Fruit fly (Drosophila melanogaster) whole organism, embryonic: ENCODE data around the gene Sec5.
A peak's percentile ranks its signal among the peaks of the same experiment; 100 is the strongest.

Experiments used
- BtbVII ChIP-seq: fragments of 200-800 bp; sonication (Bioruptor generic); optimal IDR thresholded peaks from 3 replicates; lab custom pipeline; 2017; ENCODE audit warnings: missing biosample characterization, mild to moderate bottlenecking, missing genetic modification characterization
- CG1024 ChIP-seq: fragments of 200-800 bp; sonication (Bioruptor generic); IDR thresholded peaks from 2 replicates; pipeline ENCODE4 v1.3.6; 2022; ENCODE audit warnings: missing biosample characterization, missing genetic modification characterization
- CG12659 ChIP-seq: fragments of 200-800 bp; sonication (Bioruptor generic); optimal IDR thresholded peaks from 3 replicates; lab custom pipeline; 2017; ENCODE audit warnings: mild to moderate bottlenecking, missing biosample characterization, missing genetic modification reagents, missing genetic modification characterization
- CG13775 ChIP-seq: fragments of 200-800 bp; sonication (Bioruptor generic); optimal IDR thresholded peaks from 3 replicates; lab custom pipeline; 2017; ENCODE audit warnings: missing biosample characterization, mild to moderate bottlenecking, missing genetic modification characterization
- CG14014 ChIP-seq: fragments of 200-800 bp; sonication (Bioruptor generic); IDR thresholded peaks from 2 replicates; pipeline ENCODE4 v1.3.6; 2022; ENCODE audit warnings: missing biosample characterization, missing genetic modification characterization
- CG14667 ChIP-seq: fragments of 200-800 bp; sonication (Bioruptor generic); IDR thresholded peaks from 2 replicates; pipeline ENCODE4 v1.3.6; 2022; ENCODE audit warnings: missing biosample characterization, missing genetic modification characterization
- CG15479 ChIP-seq: fragments of 200-800 bp; sonication (Bioruptor generic); optimal IDR thresholded peaks from 3 replicates; lab custom pipeline; 2019; ENCODE audit warnings: missing biosample characterization, mild to moderate bottlenecking, missing genetic modification characterization, moderate library complexity
- CG15514 ChIP-seq: fragments of 200-800 bp; sonication (Bioruptor generic); optimal IDR thresholded peaks from 3 replicates; lab custom pipeline; 2017; ENCODE audit warnings: missing biosample characterization, missing genetic modification characterization, mild to moderate bottlenecking, moderate library complexity, missing genetic modification reagents
- CG1647 ChIP-seq: fragments of 200-800 bp; sonication (Bioruptor generic); optimal IDR thresholded peaks from 3 replicates; lab custom pipeline; 2016; ENCODE audit warnings: missing biosample characterization, missing genetic modification characterization
- CG17612 ChIP-seq: fragments of 200-800 bp; sonication (Bioruptor generic); IDR thresholded peaks from 2 replicates; pipeline ENCODE4 v1.3.6; 2022; ENCODE audit warnings: missing biosample characterization, missing genetic modification characterization
- CG1792 ChIP-seq: fragments of 200-800 bp; sonication (Bioruptor generic); optimal IDR thresholded peaks from 2 replicates; lab custom pipeline; 2016; ENCODE audit warnings: missing biosample characterization, missing genetic modification characterization
- CG1832 ChIP-seq: fragments of 200-800 bp; sonication (Bioruptor generic); optimal IDR thresholded peaks from 2 replicates; lab custom pipeline; 2017; ENCODE audit warnings: missing biosample characterization, mild to moderate bottlenecking, missing genetic modification characterization, inconsistent platforms
- CG2129 ChIP-seq: fragments of 200-800 bp; sonication (Bioruptor generic); IDR thresholded peaks from 2 replicates; pipeline ENCODE4 v1.3.6; 2022; ENCODE audit warnings: missing biosample characterization, missing genetic modification characterization; ENCODE audit not compliant: partially characterized antibody
- CG33557 ChIP-seq: fragments of 200-800 bp; sonication (Bioruptor generic); optimal IDR thresholded peaks from 2 replicates; lab custom pipeline; 2019; ENCODE audit warnings: missing biosample characterization, mild to moderate bottlenecking, missing genetic modification characterization, moderate library complexity
- CG3726 ChIP-seq: fragments of 200-800 bp; sonication (Bioruptor generic); IDR thresholded peaks from 3 replicates; pipeline ENCODE4, ENCODE4 v1.3.6; 2022; ENCODE audit warnings: missing biosample characterization, missing genetic modification characterization
- CG4707 ChIP-seq: fragments of 200-800 bp; sonication (Bioruptor generic); optimal IDR thresholded peaks from 2 replicates; lab custom pipeline; 2018; ENCODE audit warnings: missing biosample characterization, mild to moderate bottlenecking, missing genetic modification characterization, moderate library complexity
- CG6683 ChIP-seq: fragments of 200-800 bp; sonication (Bioruptor generic); optimal IDR thresholded peaks from 2 replicates; lab custom pipeline; 2017; ENCODE audit warnings: missing biosample characterization, mild to moderate bottlenecking, missing genetic modification characterization, missing genetic modification reagents
- CG7928 ChIP-seq: fragments of 200-800 bp; sonication (Bioruptor generic); optimal IDR thresholded peaks from 2 replicates; lab custom pipeline; 2017; ENCODE audit warnings: missing biosample characterization, mild to moderate bottlenecking, missing genetic modification characterization
- CG8478 ChIP-seq: fragments of >200 bp; optimal IDR thresholded peaks from 2 replicates; lab custom pipeline; 2018
- CG9215 ChIP-seq: fragments of 200-800 bp; sonication (Bioruptor generic); IDR thresholded peaks from 2 replicates; pipeline ENCODE4 v1.3.6; 2022; ENCODE audit warnings: missing biosample characterization, missing genetic modification characterization
- CG9609 ChIP-seq: fragments of 200-800 bp; sonication (Bioruptor generic); optimal IDR thresholded peaks from 3 replicates; lab custom pipeline; 2016; ENCODE audit warnings: missing biosample characterization, missing genetic modification characterization
- Chrac-16 ChIP-seq: fragments of 200-800 bp; sonication (Bioruptor generic); optimal IDR thresholded peaks from 3 replicates; lab custom pipeline; 2016; ENCODE audit warnings: missing biosample characterization, missing genetic modification characterization
- CrebB ChIP-seq: fragments of 200-800 bp; sonication (Bioruptor generic); optimal IDR thresholded peaks from 3 replicates; lab custom pipeline; 2018; ENCODE audit warnings: missing biosample characterization, mild to moderate bottlenecking, missing genetic modification characterization
- Eip74EF ChIP-seq, 2 experiments: fragments of 200-800 bp in 1 of 2; fragments of >200 bp in 1 of 2; sonication (Bioruptor generic) in 1 of 2; optimal IDR thresholded peaks; 2 replicates each; lab custom pipeline; 2017 to 2019; ENCODE audit warnings: missing biosample characterization in 2 of 2, missing genetic modification characterization in 2 of 2, mild to moderate bottlenecking in 1 of 2, moderate library complexity in 1 of 2
- Gug ChIP-seq: fragments of 200-800 bp; sonication (Bioruptor generic); IDR thresholded peaks from 4 replicates; pipeline ENCODE4 v1.3.6; 2022; ENCODE audit warnings: missing biosample characterization, missing genetic modification characterization
- HLHmδ ChIP-seq: fragments of 200-800 bp; sonication (Bioruptor generic); optimal IDR thresholded peaks from 2 replicates; lab custom pipeline; 2018; ENCODE audit warnings: missing biosample characterization, mild to moderate bottlenecking, missing genetic modification characterization, moderate library complexity
- Hand ChIP-seq: fragments of 200-800 bp; sonication (Bioruptor generic); optimal IDR thresholded peaks from 2 replicates; lab custom pipeline; 2017; ENCODE audit warnings: mild to moderate bottlenecking, missing biosample characterization, missing genetic modification reagents, missing genetic modification characterization
- Hmx ChIP-seq: fragments of 200-800 bp; sonication (Bioruptor generic); optimal IDR thresholded peaks from 2 replicates; lab custom pipeline; 2016; ENCODE audit warnings: missing biosample characterization, missing genetic modification characterization
- Med ChIP-seq: fragments of 200-800 bp; sonication (Bioruptor generic); peaks from one replicate; lab custom pipeline; 2016; ENCODE audit warnings: missing biosample characterization, missing genetic modification characterization, mild to moderate bottlenecking, inconsistent platforms, moderate library complexity
- Nf-YC ChIP-seq: fragments of 200-800 bp; optimal IDR thresholded peaks from 3 replicates; lab custom pipeline; 2019; ENCODE audit warnings: missing biosample characterization, mild to moderate bottlenecking, missing genetic modification characterization, moderate library complexity
- Poxn ChIP-seq: fragments of 200-800 bp; sonication (Bioruptor generic); IDR thresholded peaks from 2 replicates; pipeline ENCODE4 v1.3.6; 2022; ENCODE audit warnings: missing biosample characterization, missing genetic modification characterization
- Trl ChIP-seq, 3 experiments: fragments of >200 bp in 2 of 3; fragments of 200-800 bp in 1 of 3; sonication (Bioruptor generic) in 1 of 3; optimal IDR thresholded peaks; 2 replicates in 1 of 3; 3 replicates in 2 of 3; lab custom pipeline; 2016 to 2017; ENCODE audit warnings: missing biosample characterization in 1 of 3, missing genetic modification characterization in 1 of 3
- Vsx1 ChIP-seq: fragments of 200-800 bp; sonication (Bioruptor generic); optimal IDR thresholded peaks from 2 replicates; lab custom pipeline; 2017; ENCODE audit warnings: missing biosample characterization, mild to moderate bottlenecking, missing genetic modification characterization, missing genetic modification reagents
- da ChIP-seq: fragments of 200-800 bp; sonication (Bioruptor generic); optimal IDR thresholded peaks from 2 replicates; lab custom pipeline; 2016; ENCODE audit warnings: missing biosample characterization, missing genetic modification characterization
- eyg ChIP-seq: fragments of 200-800 bp; sonication (Bioruptor generic); optimal IDR thresholded peaks from 3 replicates; lab custom pipeline; 2016; ENCODE audit warnings: missing biosample characterization, missing genetic modification characterization
- fd3F ChIP-seq: fragments of 200-800 bp; sonication (Bioruptor generic); optimal IDR thresholded peaks from 2 replicates; lab custom pipeline; 2018; ENCODE audit warnings: missing biosample characterization, mild to moderate bottlenecking, missing genetic modification characterization, moderate library complexity
- gce ChIP-seq: fragments of 200-800 bp; sonication (Bioruptor generic); IDR thresholded peaks from 3 replicates; pipeline ENCODE4 v1.3.6; 2022; ENCODE audit warnings: missing biosample characterization, missing genetic modification characterization
- gsb-n ChIP-seq: fragments of 200-800 bp; sonication (Bioruptor generic); optimal IDR thresholded peaks from 3 replicates; lab custom pipeline; 2018; ENCODE audit warnings: missing biosample characterization, mild to moderate bottlenecking, missing genetic modification characterization
- org-1 ChIP-seq: fragments of 200-800 bp; sonication (Bioruptor generic); optimal IDR thresholded peaks from 2 replicates; lab custom pipeline; 2017; ENCODE audit warnings: missing biosample characterization, missing genetic modification characterization
- pita ChIP-seq: fragments of 200-800 bp; sonication (Bioruptor generic); optimal IDR thresholded peaks from 2 replicates; lab custom pipeline; 2017; ENCODE audit warnings: missing biosample characterization, mild to moderate bottlenecking, missing genetic modification characterization
- psq ChIP-seq: fragments of 200-800 bp; sonication (Bioruptor generic); optimal IDR thresholded peaks from 2 replicates; lab custom pipeline; 2017; ENCODE audit warnings: missing biosample characterization, missing genetic modification characterization
- sens-2 ChIP-seq: fragments of 200-800 bp; sonication (Bioruptor generic); IDR thresholded peaks from 2 replicates; pipeline ENCODE4 v1.3.6; 2022; ENCODE audit warnings: missing biosample characterization, missing genetic modification characterization
- slbo ChIP-seq: fragments of 200-800 bp; sonication (Bioruptor generic); IDR thresholded peaks from 2 replicates; pipeline ENCODE4 v1.3.6; 2022; ENCODE audit warnings: missing biosample characterization, missing genetic modification characterization
- sna ChIP-seq: fragments of 200-800 bp; sonication (Bioruptor generic); IDR thresholded peaks from 2 replicates; pipeline ENCODE4 v1.3.6; 2022; ENCODE audit warnings: missing biosample characterization, missing genetic modification characterization; ENCODE audit not compliant: partially characterized antibody
- tll ChIP-seq, 2 experiments: fragments of 200-800 bp in 1 of 2; fragments of >200 bp in 1 of 2; sonication (Bioruptor generic) in 1 of 2; optimal IDR thresholded peaks; 2 replicates each; lab custom pipeline; 2017 to 2019; ENCODE audit warnings: missing biosample characterization in 2 of 2, missing genetic modification characterization in 2 of 2, mild to moderate bottlenecking in 1 of 2, moderate library complexity in 1 of 2
- toy ChIP-seq: fragments of 200-800 bp; sonication (Bioruptor generic); IDR thresholded peaks from 2 replicates; pipeline ENCODE4 v1.3.6; 2022; ENCODE audit warnings: missing biosample characterization, missing genetic modification characterization
- trh ChIP-seq: fragments of 200-800 bp; sonication (Bioruptor generic); optimal IDR thresholded peaks from 2 replicates; lab custom pipeline; 2016; ENCODE audit warnings: missing biosample characterization, missing genetic modification characterization
- wdn ChIP-seq: fragments of 200-800 bp; sonication (Bioruptor generic); IDR thresholded peaks from 2 replicates; pipeline ENCODE4 v1.3.6; 2022; ENCODE audit warnings: missing biosample characterization, missing genetic modification characterization
- wor ChIP-seq: fragments of 200-800 bp; sonication (Bioruptor generic); IDR thresholded peaks from 2 replicates; pipeline ENCODE4 v1.3.6; 2022; ENCODE audit warnings: missing biosample characterization, missing genetic modification characterization
- z ChIP-seq: fragments of 200-800 bp; sonication (Bioruptor generic); IDR thresholded peaks from 3 replicates; pipeline ENCODE4 v1.3.6; 2022; ENCODE audit warnings: missing biosample characterization, missing genetic modification characterization
- zfh1 ChIP-seq: fragments of 200-800 bp; sonication (Bioruptor generic); IDR thresholded peaks from 3 replicates; pipeline ENCODE4 v1.3.6; 2022; ENCODE audit warnings: missing biosample characterization, missing genetic modification characterization

Sec5 gene

dm6 chr2L:3435086-3435485, 22.0 kb upstream of the Sec5 start (continued):
- TF ChIP-seq tll (GFP tag; optimal IDR thresholded peaks at IDR 0.05; lab: Kevin White, UChicago) = no peak
- TF ChIP-seq gsb-n = no peak
- TF ChIP-seq gce = peak; percentile 54; the same call in 1 of the 3 replicates
- no peak for TF ChIP-seq CG2129
- no peak for TF ChIP-seq toy (GFP tag; lab: Robert Waterston, UW)
- no peak for TF ChIP-seq trh (GFP tag; lab: Kevin White, UChicago)
- TF ChIP-seq Chrac-16 = peak; percentile 26
- no peak for TF ChIP-seq z (GFP tag; lab: Robert Waterston, UW)
- no peak for TF ChIP-seq eyg (GFP tag; lab: Kevin White, UChicago)
- peak; percentile 37 for TF ChIP-seq org-1 (GFP tag; lab: Kevin White, UChicago)
- peak; percentile 41; the same call in 1 of the 2 replicates for TF ChIP-seq CG9215
- no peak for TF ChIP-seq CG12659 (GFP tag; lab: Kevin White, UChicago)
- no peak for TF ChIP-seq sna (GFP tag; lab: Robert Waterston, UW)
- peak; percentile 2 for TF ChIP-seq CG9609 (GFP tag; lab: Kevin White, UChicago)
- TF ChIP-seq BtbVII = no peak
- no peak for TF ChIP-seq CG1647 (GFP tag; lab: Kevin White, UChicago)
- TF ChIP-seq Med = peak; percentile 82
- TF ChIP-seq pita (GFP tag; lab: Kevin White, UChicago) = no peak
- TF ChIP-seq Trl (optimal IDR thresholded peaks at IDR 0.05; lab: Kevin White, UChicago) = no peak
- TF ChIP-seq Trl (GFP tag; optimal IDR thresholded peaks at IDR 0.05; lab: Kevin White, UChicago) = no peak
- no peak for TF ChIP-seq CG1832 (GFP tag; lab: Kevin White, UChicago)
- TF ChIP-seq CG13775 = no peak
- TF ChIP-seq Hmx (GFP tag; lab: Kevin White, UChicago) = no peak
- TF ChIP-seq Nf-YC (tag; lab: Kevin White, UChicago) = no peak
- TF ChIP-seq Vsx1 = no peak
- no peak for TF ChIP-seq CG1792 (GFP tag; lab: Kevin White, UChicago)
- peak; percentile 55 for TF ChIP-seq CG14667 (GFP tag; lab: Robert Waterston, UW)
- no peak for TF ChIP-seq CG15479 (GFP tag; lab: Kevin White, UChicago)
- TF ChIP-seq CG8478 = no peak
- TF ChIP-seq zfh1 = peak; percentile 69; the same call in 2 of the 3 replicates
- TF ChIP-seq slbo (GFP tag; lab: Robert Waterston, UW) = peak; percentile 52
- no peak for TF ChIP-seq Eip74EF (GFP tag; optimal IDR thresholded peaks at IDR 0.05; lab: Kevin White, UChicago)
- TF ChIP-seq fd3F = no peak
- peak; percentile 43; the same call in 1 of the 3 replicates for TF ChIP-seq CG3726 (GFP tag; lab: Robert Waterston, UW)
- TF ChIP-seq CrebB (tag; lab: Kevin White, UChicago) = no peak
- no peak for TF ChIP-seq HLHmδ (GFP tag; lab: Kevin White, UChicago)
- peak; percentile 9 for TF ChIP-seq CG15514 (GFP tag; lab: Kevin White, UChicago)
- TF ChIP-seq psq = no peak
- TF ChIP-seq da (GFP tag; lab: Kevin White, UChicago) = no peak
- TF ChIP-seq CG33557 (GFP tag; lab: Kevin White, UChicago) = no peak
- no peak for TF ChIP-seq CG17612
- TF ChIP-seq CG14014 (GFP tag; lab: Robert Waterston, UW) = peak; percentile 47; the same call in 1 of the 2 replicates
- no peak for TF ChIP-seq Poxn (GFP tag; lab: Robert Waterston, UW)
- TF ChIP-seq CG4707 = no peak
- no peak for TF ChIP-seq Hand
- peak; percentile 40; the same call in 1 of the 2 replicates for TF ChIP-seq CG1024 (GFP tag; lab: Robert Waterston, UW)
- TF ChIP-seq Gug (GFP tag; lab: Robert Waterston, UW) = peak; percentile 35; the same call in 2 of the 4 replicates
- peak; percentile 45 for TF ChIP-seq wor
- peak; percentile 44; the same call in 1 of the 2 replicates for TF ChIP-seq sens-2 (GFP tag; lab: Robert Waterston, UW)
- no peak for TF ChIP-seq CG7928 (GFP tag; lab: Kevin White, UChicago)
- no peak; the same call in 1 of the 2 replicates for TF ChIP-seq wdn (GFP tag; lab: Robert Waterston, UW)
- no peak for TF ChIP-seq CG6683 (GFP tag; lab: Kevin White, UChicago)
